Worm (Caenorhabditis elegans) whole organism, midembryonic: ENCODE measurements around the gene srj-50.

Source experiments
- T22C8.4 ChIP-seq: fragments of 200-800 bp; sonication (Bioruptor generic); IDR thresholded peaks from 2 replicates; pipeline ENCODE4 v1.3.6; 2022; ENCODE audit warnings: missing genetic modification characterization, missing compliant biosample characterization
- cog-1 ChIP-seq: sonication (generic microtip); optimal IDR thresholded peaks from 2 replicates; lab custom pipeline; 2016; ENCODE audit warnings: missing genetic modification characterization, missing compliant biosample characterization
- flt-1 ChIP-seq: fragments of 200-800 bp; sonication (Bioruptor generic); IDR thresholded peaks from 2 replicates; pipeline ENCODE4 v1.3.6; 2022; ENCODE audit warnings: missing genetic modification characterization, missing compliant biosample characterization
- klf-2 ChIP-seq: fragments of 200-800 bp; sonication (Bioruptor generic); conservative IDR thresholded peaks from 2 replicates; pipeline ENCODE4 v1.3.6; 2022; ENCODE audit warnings: missing genetic modification reagents, missing genetic modification characterization, missing compliant biosample characterization
- med-1 ChIP-seq: sonication (generic microtip); optimal IDR thresholded peaks from 2 replicates; lab custom pipeline; 2017; ENCODE audit warnings: missing genetic modification characterization, mild to moderate bottlenecking, missing compliant biosample characterization, antibody characterized with exemption, missing genetic modification reagents; ENCODE audit not compliant: insufficient read depth
- ref-1 ChIP-seq: fragments of 200-800 bp; sonication (Bioruptor generic); conservative IDR thresholded peaks from 2 replicates; pipeline ENCODE4 v1.3.6; 2022; ENCODE audit warnings: missing genetic modification reagents, missing genetic modification characterization, missing compliant biosample characterization
- tab-1 ChIP-seq: fragments of 200-800 bp; sonication (Bioruptor generic); IDR thresholded peaks from 2 replicates; pipeline ENCODE4 v1.3.6; 2022; ENCODE audit warnings: missing genetic modification characterization, missing compliant biosample characterization
- ztf-23 ChIP-seq: fragments of 200-800 bp; sonication (Bioruptor generic); IDR thresholded peaks from 2 replicates; pipeline ENCODE4 v1.3.6; 2022; ENCODE audit warnings: missing genetic modification reagents, missing genetic modification characterization, missing compliant biosample characterization
- ztf-29 ChIP-seq: fragments of 200-800 bp; sonication (Bioruptor generic); IDR thresholded peaks from 2 replicates; pipeline ENCODE4 v1.3.6; 2022; ENCODE audit warnings: missing genetic modification reagents, missing genetic modification characterization, missing compliant biosample characterization

The srj-50 gene

DNA sequence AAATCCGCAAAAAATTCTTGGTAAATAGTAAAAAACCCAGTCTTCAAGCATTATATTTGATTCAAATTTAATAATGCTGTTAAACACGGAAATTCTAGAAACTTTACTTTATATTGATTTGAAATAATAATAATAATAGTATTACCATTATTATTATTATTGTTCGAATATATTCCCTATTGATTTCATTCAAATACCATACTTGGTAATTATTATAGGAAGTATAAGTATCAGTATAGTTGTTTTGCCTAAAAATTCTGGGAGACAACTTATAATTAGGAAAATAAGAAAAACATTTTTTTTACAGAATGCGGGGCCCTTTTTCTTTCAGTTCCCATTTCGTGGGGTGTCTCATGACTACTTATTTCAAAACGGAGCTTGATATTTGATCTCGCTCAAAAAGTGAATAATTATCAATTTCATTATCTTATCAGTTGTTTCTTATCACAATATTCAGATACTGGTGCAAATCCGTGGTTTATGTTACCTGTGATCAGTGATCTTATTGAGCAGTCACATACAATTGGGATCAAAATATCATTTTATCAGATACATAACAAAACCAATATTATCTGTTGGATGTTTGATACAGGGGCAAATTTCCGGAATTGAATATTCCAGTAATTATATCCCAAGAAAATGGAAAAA is 15.6 kb downstream of the srj-50 start, which contains the start of gene srj-49:
Gene srj-49 (minus strand): TSS at position 51 of the 648 bp plus-strand sequence.
- TF ChIP-seq cog-1 (tag; lab: Kevin White, UChicago) (no peak), ztf-29 (no peak), ref-1 (GFP tag; lab: Robert Waterston, UW) (no peak), klf-2 (no peak), tab-1 (no peak), med-1 (GFP tag; lab: Kevin White, UChicago) (no peak), T22C8.4 (GFP tag; lab: Robert Waterston, UW) (no peak), ztf-23 (GFP tag; lab: Robert Waterston, UW) (no peak), flt-1 (no peak)

DNA sequence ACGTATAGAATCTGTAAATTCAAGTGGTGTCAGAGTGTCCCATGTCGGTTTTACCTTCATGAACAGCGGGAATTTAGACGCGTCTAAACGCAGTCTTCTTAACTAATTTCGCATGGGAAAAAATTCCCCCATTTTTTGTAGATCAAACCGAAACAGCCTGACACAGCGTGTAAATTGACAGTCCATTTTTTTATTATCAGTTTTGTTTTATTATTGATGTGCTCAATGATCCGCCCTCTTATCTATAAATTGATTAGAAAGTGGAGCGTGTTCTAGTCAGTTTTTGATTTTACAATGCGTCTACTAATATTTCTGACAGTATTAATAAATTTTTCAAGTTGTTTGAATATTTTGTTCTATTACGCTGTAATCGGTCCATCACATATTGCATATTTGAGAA is 16.3 kb downstream of the srj-50 start, which contains the start of gene ugt-53:
Gene ugt-53 (plus strand): TSS at position 273 of the 400 bp plus-strand sequence.
- TF ChIP-seq ztf-23 (GFP tag; lab: Robert Waterston, UW) (no peak), ref-1 (GFP tag; lab: Robert Waterston, UW) (no peak), klf-2 (no peak), ztf-29 (no peak), T22C8.4 (GFP tag; lab: Robert Waterston, UW) (no peak), tab-1 (no peak), med-1 (GFP tag; lab: Kevin White, UChicago) (no peak), flt-1 (no peak), cog-1 (tag; lab: Kevin White, UChicago) (no peak)

DNA sequence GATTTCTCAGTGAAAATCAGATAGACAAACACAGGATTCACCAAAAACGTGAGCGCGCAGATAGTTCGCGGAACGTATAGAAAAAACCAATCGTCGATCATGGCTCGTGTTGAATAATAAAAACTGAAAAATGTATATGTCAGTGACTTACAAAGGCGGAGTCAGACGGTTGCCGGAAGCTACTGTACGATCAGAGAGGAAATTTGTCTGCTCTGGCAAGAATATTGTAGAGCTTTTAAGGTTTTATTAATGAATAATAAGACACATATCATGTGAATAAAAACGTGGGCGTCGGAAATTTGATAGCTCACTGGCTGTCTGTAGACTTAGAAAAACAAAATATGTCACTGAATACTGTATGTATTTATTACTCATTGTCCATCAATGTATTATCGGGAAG is 22.7 kb downstream of the srj-50 start, which contains the start of gene srj-57:
Gene srj-57 (minus strand): TSS at position 101 of the 400 bp plus-strand sequence.
- no peak for TF ChIP-seq tab-1
- TF ChIP-seq flt-1: no peak

DNA sequence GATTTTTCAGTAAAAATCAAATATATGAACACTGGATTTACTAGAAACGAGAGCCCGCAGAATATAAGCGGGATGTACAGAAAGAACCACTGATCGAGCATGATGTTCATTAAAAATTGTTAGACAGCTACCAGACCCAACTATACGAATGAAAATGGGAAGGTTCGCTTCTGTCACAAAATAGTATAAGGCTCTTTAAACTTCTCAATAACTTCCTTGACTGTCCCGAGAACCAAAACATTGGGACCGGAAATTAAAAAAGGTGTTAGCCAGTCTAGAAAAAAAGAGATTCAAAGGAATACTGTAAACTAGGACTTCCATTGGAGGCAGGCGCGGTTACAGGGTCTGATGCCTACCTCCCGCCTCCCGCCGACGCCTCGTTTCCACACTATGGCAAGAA is 25.1 kb downstream of the srj-50 start, which contains the start of gene srj-55:
Gene srj-55 (minus strand): TSS at position 101 of the 400 bp plus-strand sequence.
- no peak for TF ChIP-seq ref-1 (GFP tag; lab: Robert Waterston, UW)
- TF ChIP-seq tab-1: no peak
- no peak for TF ChIP-seq ztf-29
- no peak for TF ChIP-seq med-1 (GFP tag; lab: Kevin White, UChicago)
- TF ChIP-seq cog-1 (tag; lab: Kevin White, UChicago): no peak
- TF ChIP-seq flt-1: no peak
- TF ChIP-seq T22C8.4 (GFP tag; lab: Robert Waterston, UW): no peak
- TF ChIP-seq ztf-23 (GFP tag; lab: Robert Waterston, UW): no peak
- no peak for TF ChIP-seq klf-2

DNA sequence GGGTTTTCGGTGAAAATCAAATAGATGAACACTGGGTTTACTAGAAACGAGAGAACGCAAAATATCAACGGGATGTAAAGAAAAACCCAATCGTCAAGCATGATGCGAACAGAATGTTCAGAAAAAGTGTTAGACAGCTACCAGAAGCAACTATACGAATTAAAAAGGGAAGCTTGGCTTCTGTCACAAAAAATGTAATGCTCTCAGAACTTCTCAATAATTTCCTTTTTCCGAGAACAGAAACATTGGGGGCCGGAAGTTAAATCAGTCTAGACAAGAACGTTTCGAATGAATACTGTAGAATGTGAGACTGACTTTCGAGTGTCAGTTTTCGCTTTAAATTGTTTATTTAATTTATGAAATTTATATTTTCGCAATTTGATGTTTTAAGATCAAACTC is 27.0 kb downstream of the srj-50 start, which contains the start of gene srj-54:
Gene srj-54 (minus strand): TSS at position 101 of the 400 bp plus-strand sequence.
- no peak for TF ChIP-seq ztf-23 (GFP tag; lab: Robert Waterston, UW)

DNA sequence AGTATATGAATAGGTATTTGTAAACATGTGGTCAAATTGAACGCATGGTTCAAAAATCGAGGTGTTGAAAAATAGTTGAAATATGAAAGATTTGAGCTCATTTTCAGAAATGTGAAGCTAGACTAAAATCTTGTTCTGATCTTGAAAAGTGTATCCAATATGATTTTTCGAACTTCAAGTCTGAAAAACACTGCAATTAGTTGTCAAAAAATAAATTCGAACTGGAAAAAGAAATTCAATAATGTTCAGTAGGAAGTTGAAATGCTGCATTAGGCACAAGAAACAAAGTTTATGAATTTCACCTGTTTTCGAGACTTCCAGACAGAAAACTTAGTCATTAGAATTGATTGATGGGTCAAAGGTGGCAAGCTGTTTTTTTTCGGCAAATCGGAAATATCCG is 28.7 kb downstream of the srj-50 start, which contains the start of gene srh-270:
Gene srh-270 (minus strand): TSS at position 101 of the 400 bp plus-strand sequence.
- TF ChIP-seq klf-2 (no peak), med-1 (GFP tag; lab: Kevin White, UChicago) (no peak), T22C8.4 (GFP tag; lab: Robert Waterston, UW) (no peak), ref-1 (GFP tag; lab: Robert Waterston, UW) (no peak), tab-1 (no peak), ztf-29 (no peak), flt-1 (no peak), ztf-23 (GFP tag; lab: Robert Waterston, UW) (no peak), cog-1 (tag; lab: Kevin White, UChicago) (no peak)

DNA sequence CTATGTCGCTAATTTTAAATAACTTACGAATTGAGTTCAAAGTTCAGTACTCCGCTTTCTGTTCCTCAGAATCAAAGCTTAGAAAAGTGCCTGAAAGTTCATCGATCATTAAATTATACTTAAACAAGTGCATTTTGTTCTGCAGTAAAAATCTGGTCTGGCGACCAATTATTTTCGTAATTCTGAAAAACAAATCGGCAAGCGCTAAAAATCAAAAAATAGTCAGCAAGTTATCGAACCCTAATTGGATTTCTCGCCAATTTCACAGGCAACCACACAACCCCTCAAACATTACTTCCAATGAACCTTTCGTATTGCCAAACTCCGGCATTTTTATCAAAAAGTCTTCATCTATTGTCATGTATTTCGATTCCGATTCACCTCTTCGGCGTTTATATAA is 30.3 kb downstream of the srj-50 start, which contains the start of gene srh-272:
Gene srh-272 (plus strand): TSS at position 301 of the 400 bp plus-strand sequence.
- TF ChIP-seq ref-1 (GFP tag; lab: Robert Waterston, UW) (no peak), cog-1 (tag; lab: Kevin White, UChicago) (no peak), tab-1 (no peak), T22C8.4 (GFP tag; lab: Robert Waterston, UW) (no peak), ztf-23 (GFP tag; lab: Robert Waterston, UW) (no peak), klf-2 (no peak), ztf-29 (no peak), med-1 (GFP tag; lab: Kevin White, UChicago) (no peak), flt-1 (no peak)

DNA sequence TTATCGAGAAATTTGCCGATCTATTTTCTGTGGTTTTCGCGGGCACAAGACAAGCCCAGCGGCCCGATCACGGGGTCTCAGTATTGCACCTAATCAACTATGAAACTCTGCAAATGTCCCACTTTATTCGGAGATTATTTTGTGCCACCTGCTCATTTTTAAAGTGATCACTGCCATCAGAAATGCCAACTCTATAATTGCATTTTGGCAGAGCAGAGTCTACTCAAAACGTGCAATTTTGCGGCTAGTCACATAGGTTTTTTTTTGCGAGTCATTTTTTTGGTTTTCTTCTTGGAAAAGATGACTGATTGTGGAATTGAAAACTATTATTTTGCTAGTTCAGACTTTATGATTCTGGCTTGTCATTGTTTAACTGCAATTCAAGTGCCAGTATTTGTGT is 32.1 kb downstream of the srj-50 start, which contains the start of gene srh-240:
Gene srh-240 (plus strand): TSS at position 301 of the 400 bp plus-strand sequence.
- TF ChIP-seq cog-1 (tag; lab: Kevin White, UChicago) (no peak), ztf-29 (no peak), tab-1 (no peak), med-1 (GFP tag; lab: Kevin White, UChicago) (no peak), flt-1 (no peak), T22C8.4 (GFP tag; lab: Robert Waterston, UW) (no peak), ref-1 (GFP tag; lab: Robert Waterston, UW) (no peak), klf-2 (no peak), ztf-23 (GFP tag; lab: Robert Waterston, UW) (no peak)

DNA sequence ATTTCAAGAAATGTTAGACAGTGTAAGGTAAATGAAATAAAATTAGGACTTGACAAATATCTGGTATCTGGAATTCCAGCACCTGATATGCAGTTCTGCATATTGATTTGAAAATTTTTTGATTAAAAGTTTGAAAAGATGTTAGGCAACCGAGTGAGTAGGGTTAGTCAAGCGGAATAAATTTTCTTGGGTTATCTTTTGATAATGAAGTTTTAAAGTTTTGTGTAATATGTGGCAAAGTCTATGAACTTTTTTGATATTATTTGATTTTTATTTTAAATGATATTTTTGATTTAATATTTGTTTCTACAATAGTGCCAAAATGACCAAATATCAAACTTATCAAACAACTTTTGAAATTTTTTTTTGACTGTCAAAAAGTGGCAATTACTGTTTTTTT is 36.7 kb downstream of the srj-50 start, which contains the start of gene srh-241:
Gene srh-241 (minus strand): TSS at position 101 of the 400 bp plus-strand sequence.
- TF ChIP-seq tab-1: no peak
- TF ChIP-seq cog-1 (tag; lab: Kevin White, UChicago): no peak
- no peak for TF ChIP-seq med-1 (GFP tag; lab: Kevin White, UChicago)
- TF ChIP-seq klf-2: no peak
- no peak for TF ChIP-seq ztf-29
- no peak for TF ChIP-seq flt-1
- no peak for TF ChIP-seq T22C8.4 (GFP tag; lab: Robert Waterston, UW)
- no peak for TF ChIP-seq ref-1 (GFP tag; lab: Robert Waterston, UW)

DNA sequence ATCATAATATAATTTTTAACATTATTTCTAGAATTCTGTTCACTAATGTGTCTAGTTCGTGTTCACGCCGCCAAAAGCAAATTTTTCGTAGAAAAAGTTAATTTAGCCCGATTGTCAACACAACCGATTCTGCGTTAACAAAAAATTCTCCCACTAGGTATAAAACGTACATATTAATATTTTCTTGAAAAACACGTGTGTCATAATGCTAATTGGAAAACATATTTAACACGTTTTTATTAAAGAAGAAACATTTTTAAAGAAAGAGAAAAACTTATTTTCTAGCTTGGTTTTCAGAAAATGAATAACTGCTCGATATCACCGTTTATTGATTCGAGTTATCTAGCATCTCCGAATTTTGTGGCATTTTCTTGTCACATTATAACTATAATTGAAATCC is 37.4 kb downstream of the srj-50 start, which contains the start of gene srh-243:
Gene srh-243 (plus strand): TSS at position 301 of the 400 bp plus-strand sequence.
- TF ChIP-seq flt-1 (no peak), cog-1 (tag; lab: Kevin White, UChicago) (no peak), klf-2 (no peak), ref-1 (GFP tag; lab: Robert Waterston, UW) (no peak), tab-1 (no peak), ztf-23 (GFP tag; lab: Robert Waterston, UW) (no peak), T22C8.4 (GFP tag; lab: Robert Waterston, UW) (no peak), ztf-29 (no peak), med-1 (GFP tag; lab: Kevin White, UChicago) (no peak)
